Worm (Caenorhabditis elegans) whole organism, midembryonic: ENCODE measurements around the gene clec-83.

ENCODE experiments used
- T22C8.4 ChIP-seq: fragments of 200-800 bp; sonication (Bioruptor generic); IDR thresholded peaks from 2 replicates; pipeline ENCODE4 v1.3.6; 2022; ENCODE audit warnings: missing genetic modification characterization, missing compliant biosample characterization
- cog-1 ChIP-seq: sonication (generic microtip); optimal IDR thresholded peaks from 2 replicates; lab custom pipeline; 2016; ENCODE audit warnings: missing genetic modification characterization, missing compliant biosample characterization
- ref-1 ChIP-seq: fragments of 200-800 bp; sonication (Bioruptor generic); conservative IDR thresholded peaks from 2 replicates; pipeline ENCODE4 v1.3.6; 2022; ENCODE audit warnings: missing genetic modification reagents, missing genetic modification characterization, missing compliant biosample characterization
- tab-1 ChIP-seq: fragments of 200-800 bp; sonication (Bioruptor generic); IDR thresholded peaks from 2 replicates; pipeline ENCODE4 v1.3.6; 2022; ENCODE audit warnings: missing genetic modification characterization, missing compliant biosample characterization
- ztf-29 ChIP-seq: fragments of 200-800 bp; sonication (Bioruptor generic); IDR thresholded peaks from 2 replicates; pipeline ENCODE4 v1.3.6; 2022; ENCODE audit warnings: missing genetic modification reagents, missing genetic modification characterization, missing compliant biosample characterization

DNA sequence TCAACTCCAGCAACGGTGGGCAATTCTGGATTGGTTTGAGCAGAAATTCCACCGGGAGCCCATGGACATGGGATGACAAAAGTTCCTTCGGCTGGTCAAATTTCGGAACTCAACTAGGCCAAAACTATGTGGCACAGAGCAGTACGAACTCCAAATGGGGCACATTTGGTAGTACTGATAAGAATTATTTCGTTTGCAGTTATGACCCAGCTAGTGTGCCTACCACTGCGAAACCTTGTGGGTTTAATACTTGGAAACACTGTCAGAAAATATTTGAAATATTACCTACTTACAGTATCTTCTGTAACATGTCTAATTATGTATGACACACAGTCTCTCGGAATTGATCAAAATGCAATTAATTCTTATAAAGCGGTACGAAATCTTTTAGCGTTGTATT lies 14.9 kb downstream of the clec-83 start:
- TF ChIP-seq ref-1 (GFP tag; lab: Robert Waterston, UW): no peak
- no peak for TF ChIP-seq T22C8.4 (GFP tag; lab: Robert Waterston, UW)
- no peak for TF ChIP-seq tab-1
- TF ChIP-seq ztf-29: no peak
- no peak for TF ChIP-seq cog-1 (tag; lab: Kevin White, UChicago)
